2 worm cellular contexts compared by ENCODE assay signal in genomic region chrV:6214465-6214864, ce11.
TF ChIP-seq lines count a peak whose summit lies in the region.

No protein-coding gene starts in this region.

TF ChIP-seq in whole organism, L4 larva, 104 proteins besides CTCF, POLR2A, EP300 and RAD21:
- peak; percentile 21; the same call in 1 of the 2 replicates for TF ChIP-seq Y48G9A.11 (GFP tag; IDR thresholded peaks at IDR 0.05; lab: Robert Waterston, UW)
- peak; percentile 51 for TF ChIP-seq unc-130 (GFP tag; optimal IDR thresholded peaks at IDR 0.05; lab: Kevin White, UChicago)
- TF ChIP-seq lin-1 (GFP tag; IDR thresholded peaks at IDR 0.05; lab: Robert Waterston, UW): no peak

TF ChIP-seq in whole organism, young adult, 124 proteins besides CTCF, POLR2A, EP300 and RAD21:
- TF ChIP-seq madf-8 (GFP tag; conservative IDR thresholded peaks at IDR 0.05; lab: Robert Waterston, UW): peak; percentile 99
- TF ChIP-seq unc-130 (GFP tag; optimal IDR thresholded peaks at IDR 0.05; lab: Kevin White, UChicago): no peak
- peak; percentile 95 for TF ChIP-seq lsl-1 (GFP tag; optimal IDR thresholded peaks at IDR 0.05; lab: Kevin White, UChicago)
- TF ChIP-seq ekl-4 (GFP tag; IDR thresholded peaks at IDR 0.05; lab: Robert Waterston, UW): 0 out of 2 replicates have a peak, but pooled peaks have one; percentile 16
- no peak for TF ChIP-seq ztf-3 (GFP tag; optimal IDR thresholded peaks at IDR 0.05; lab: Kevin White, UChicago)
- TF ChIP-seq nhr-179 (tag; optimal IDR thresholded peaks at IDR 0.05; lab: Kevin White, UChicago): no peak
- no peak for TF ChIP-seq Y67H2A.10 (GFP tag; conservative IDR thresholded peaks at IDR 0.05; lab: Robert Waterston, UW)
- TF ChIP-seq rcor-1 (GFP tag; IDR thresholded peaks at IDR 0.05; lab: Robert Waterston, UW): 0 out of 2 replicates have a peak, but pooled peaks have one; percentile 47
- TF ChIP-seq F49E8.2 (tag; optimal IDR thresholded peaks at IDR 0.05; lab: Kevin White, UChicago; ENCODE audit: insufficient read depth): peak; percentile 13
- peak; percentile 69 for TF ChIP-seq lin-54 (GFP tag; optimal IDR thresholded peaks at IDR 0.05; lab: Kevin White, UChicago)
- peak; percentile 33; the same call in 1 of the 2 replicates for TF ChIP-seq hmg-1.2 (GFP tag; IDR thresholded peaks at IDR 0.05; lab: Robert Waterston, UW)
- TF ChIP-seq madf-3 (GFP tag; IDR thresholded peaks at IDR 0.05; lab: Robert Waterston, UW): no peak
- TF ChIP-seq tlf-1 (GFP tag; optimal IDR thresholded peaks at IDR 0.05; lab: Kevin White, UChicago): peak; percentile 6
- peak; percentile 94 for TF ChIP-seq efl-1 (GFP tag; optimal IDR thresholded peaks at IDR 0.05; lab: Kevin White, UChicago)
- peak; percentile 22 for TF ChIP-seq F23B12.7 (tag; optimal IDR thresholded peaks at IDR 0.05; lab: Kevin White, UChicago; ENCODE audit: insufficient read depth)
- TF ChIP-seq snpc-3.4 (tag; optimal IDR thresholded peaks at IDR 0.05; lab: Kevin White, UChicago): peak; percentile 63
- peak; percentile 73 for TF ChIP-seq F33H1.4 (GFP tag; IDR thresholded peaks at IDR 0.05; lab: Robert Waterston, UW)
- TF ChIP-seq snpc-1.3 (tag; optimal IDR thresholded peaks at IDR 0.05; lab: Kevin White, UChicago; ENCODE audit: insufficient read depth): peak; percentile 33
- TF ChIP-seq D2030.7 (GFP tag; IDR thresholded peaks at IDR 0.05; lab: Robert Waterston, UW): peak; percentile 76
- TF ChIP-seq xnd-1 (tag; optimal IDR thresholded peaks at IDR 0.05; lab: Kevin White, UChicago): peak; percentile 95
- no peak for TF ChIP-seq Y53G8AR.9 (GFP tag; conservative IDR thresholded peaks at IDR 0.05; lab: Robert Waterston, UW)
- peak; percentile 81 for TF ChIP-seq ceh-91 (GFP tag; IDR thresholded peaks at IDR 0.05; lab: Robert Waterston, UW)
- TF ChIP-seq dpl-1 (GFP tag; optimal IDR thresholded peaks at IDR 0.05; lab: Kevin White, UChicago): peak; percentile 67
- no peak for TF ChIP-seq sea-2 (GFP tag; IDR thresholded peaks at IDR 0.05; lab: Robert Waterston, UW)
- peak; percentile 99 for TF ChIP-seq madf-6 (GFP tag; IDR thresholded peaks at IDR 0.05; lab: Robert Waterston, UW)
- TF ChIP-seq hsf-1 (GFP tag; IDR thresholded peaks at IDR 0.05; lab: Robert Waterston, UW): peak; percentile 70

Comparison
In these comparisons a context has a peak if more than half of its experiments do, and no peak if none do; other contexts are left out.
1. Of the 7 proteins assayed by ChIP-seq in both whole organism, young adult and whole organism, L4 larva: peak only in whole organism, young adult: F49E8.2 and dpl-1; only in whole organism, L4 larva: unc-130; in both: none; in neither: 4.